Fruit fly (Drosophila melanogaster) whole organism: Measurements from ENCODE around the gene Ets21C.

Source experiments
- CG8478 ChIP-seq: fragments of >200 bp; optimal IDR thresholded peaks from 2 replicates; lab custom pipeline; 2018; ENCODE audit warnings: inconsistent platforms
- Dll ChIP-seq: fragments of >200 bp; optimal IDR thresholded peaks from 2 replicates; lab custom pipeline; 2017
- EcR ChIP-seq, 2 experiments: fragments of >200 bp; optimal IDR thresholded peaks; 2 replicates each; lab custom pipeline; 2017; ENCODE audit warnings: missing biosample characterization in 2 of 2, missing genetic modification characterization in 2 of 2, missing genetic modification reagents in 2 of 2
- pan ChIP-seq: fragments of >200 bp; optimal IDR thresholded peaks from 2 replicates; lab custom pipeline; 2017
- psq ChIP-seq: fragments of >200 bp; optimal IDR thresholded peaks from 2 replicates; lab custom pipeline; 2017
- usp ChIP-seq: fragments of >200 bp; optimal IDR thresholded peaks from 2 replicates; lab custom pipeline; 2017; ENCODE audit warnings: missing biosample characterization, missing genetic modification characterization, mixed read lengths

dm6 chr2L:506443-506842 lies 46.3 kb downstream of the Ets21C start:
- no peak for TF ChIP-seq CG8478 (lab: Kevin White, UChicago)
- no peak for TF ChIP-seq psq
- TF ChIP-seq pan: no peak
- TF ChIP-seq usp (GFP tag; lab: Kevin White, UChicago): no peak
- TF ChIP-seq Dll (lab: Kevin White, UChicago): no peak
- no peak for TF ChIP-seq EcR (GFP tag; optimal IDR thresholded peaks at IDR 0.05; lab: Kevin White, UChicago)
